Fruit fly (Drosophila melanogaster) whole organism, prepupa: ENCODE results near the gene CG10338.

Source experiments
- CG10631 ChIP-seq: fragments of 200-800 bp; sonication (Bioruptor generic); optimal IDR thresholded peaks from 2 replicates; lab custom pipeline; 2016; ENCODE audit warnings: missing biosample characterization, missing genetic modification characterization
- CG11762 ChIP-seq: fragments of 200-800 bp; sonication (Bioruptor generic); optimal IDR thresholded peaks from 3 replicates; lab custom pipeline; 2016; ENCODE audit warnings: missing biosample characterization, missing genetic modification characterization; ENCODE audit not compliant: insufficient read depth
- CG11902 ChIP-seq: fragments of 200-800 bp; sonication (Bioruptor generic); optimal IDR thresholded peaks from 3 replicates; lab custom pipeline; 2016; ENCODE audit warnings: missing biosample characterization, missing genetic modification characterization
- CG15336 ChIP-seq: fragments of 200-800 bp; sonication (Bioruptor generic); IDR thresholded peaks from 2 replicates; pipeline ENCODE4 v1.3.6; 2022; ENCODE audit warnings: missing biosample characterization, missing genetic modification characterization
- CG1621 ChIP-seq: fragments of 200-800 bp; sonication (Bioruptor generic); optimal IDR thresholded peaks from 3 replicates; lab custom pipeline; 2018; ENCODE audit warnings: missing biosample characterization, mild to moderate bottlenecking, missing genetic modification characterization
- CG3032 ChIP-seq: fragments of 200-800 bp; optimal IDR thresholded peaks from 2 replicates; lab custom pipeline; 2019; ENCODE audit warnings: missing biosample characterization, mild to moderate bottlenecking, missing genetic modification characterization, moderate library complexity
- CG31627 ChIP-seq: fragments of 200-800 bp; sonication (Bioruptor generic); optimal IDR thresholded peaks from 3 replicates; lab custom pipeline; 2016; ENCODE audit warnings: missing biosample characterization, missing genetic modification characterization
- CG32006 ChIP-seq: fragments of 200-800 bp; sonication (Bioruptor generic); optimal IDR thresholded peaks from 3 replicates; lab custom pipeline; 2017; ENCODE audit warnings: missing biosample characterization, mild to moderate bottlenecking, missing genetic modification characterization
- CG34406 ChIP-seq: fragments of 200-800 bp; sonication (Bioruptor generic); optimal IDR thresholded peaks from 3 replicates; lab custom pipeline; 2016; ENCODE audit warnings: missing biosample characterization, missing genetic modification characterization
- CG3919 ChIP-seq: fragments of 200-800 bp; sonication (Bioruptor generic); optimal IDR thresholded peaks from 3 replicates; lab custom pipeline; 2016; ENCODE audit warnings: missing biosample characterization, missing genetic modification characterization
- CG4318 ChIP-seq: fragments of 200-800 bp; sonication (Bioruptor generic); optimal IDR thresholded peaks from 3 replicates; lab custom pipeline; 2017; ENCODE audit warnings: missing biosample characterization, mild to moderate bottlenecking, missing genetic modification characterization
- CG6163 ChIP-seq: fragments of 200-800 bp; sonication (Bioruptor generic); IDR thresholded peaks from 3 replicates; pipeline ENCODE4 v1.3.6; 2022; ENCODE audit warnings: missing biosample characterization, missing genetic modification characterization
- CG6792 ChIP-seq: fragments of 200-800 bp; sonication (Bioruptor generic); optimal IDR thresholded peaks from 3 replicates; lab custom pipeline; 2016; ENCODE audit warnings: missing biosample characterization, missing genetic modification characterization
- CG6808 ChIP-seq: fragments of 200-800 bp; sonication (Bioruptor generic); optimal IDR thresholded peaks from 3 replicates; lab custom pipeline; 2017; ENCODE audit warnings: missing biosample characterization, missing genetic modification characterization, mild to moderate bottlenecking, moderate library complexity, missing genetic modification reagents
- CG6854 ChIP-seq: fragments of 200-800 bp; sonication (Bioruptor generic); optimal IDR thresholded peaks from 2 replicates; lab custom pipeline; 2017; ENCODE audit warnings: missing biosample characterization, mild to moderate bottlenecking, missing genetic modification characterization
- CG7368 ChIP-seq: fragments of 200-800 bp; sonication (Bioruptor generic); optimal IDR thresholded peaks from 3 replicates; lab custom pipeline; 2016; ENCODE audit warnings: missing biosample characterization, missing genetic modification characterization
- CG8119 ChIP-seq: fragments of 200-800 bp; sonication (Bioruptor generic); IDR thresholded peaks from 3 replicates; pipeline ENCODE4 v1.3.6; 2022; ENCODE audit warnings: missing biosample characterization, missing genetic modification characterization
- CG8319 ChIP-seq: fragments of 200-800 bp; sonication (Bioruptor generic); optimal IDR thresholded peaks from 3 replicates; lab custom pipeline; 2016; ENCODE audit warnings: missing biosample characterization, missing genetic modification characterization
- Eip78C ChIP-seq: fragments of 200-800 bp; sonication (Bioruptor generic); peaks from one replicate; lab custom pipeline; 2016; ENCODE audit warnings: missing biosample characterization, missing genetic modification characterization
- Eip93F ChIP-seq: fragments of 200-800 bp; sonication (Bioruptor generic); optimal IDR thresholded peaks from 2 replicates; lab custom pipeline; 2016; ENCODE audit warnings: missing biosample characterization, mild to moderate bottlenecking, missing genetic modification characterization
- Ets21C ChIP-seq: fragments of 200-800 bp; sonication (Bioruptor generic); optimal IDR thresholded peaks from 3 replicates; lab custom pipeline; 2016; ENCODE audit warnings: missing biosample characterization, missing genetic modification characterization
- Ets96B ChIP-seq: fragments of 200-800 bp; optimal IDR thresholded peaks from 2 replicates; lab custom pipeline; 2019; ENCODE audit warnings: missing biosample characterization, mild to moderate bottlenecking, missing genetic modification characterization, moderate library complexity
- Hr4 ChIP-seq: fragments of 200-800 bp; sonication (Bioruptor generic); optimal IDR thresholded peaks from 3 replicates; lab custom pipeline; 2016; ENCODE audit warnings: missing biosample characterization, missing genetic modification characterization
- Lpt ChIP-seq: fragments of 200-800 bp; sonication (Bioruptor generic); optimal IDR thresholded peaks from 3 replicates; lab custom pipeline; 2016; ENCODE audit warnings: missing biosample characterization, missing genetic modification characterization
- Met ChIP-seq: fragments of 200-800 bp; sonication (Bioruptor generic); optimal IDR thresholded peaks from 3 replicates; lab custom pipeline; 2016; ENCODE audit warnings: missing biosample characterization, missing genetic modification characterization
- Sox102F ChIP-seq: fragments of 200-800 bp; sonication (Bioruptor generic); optimal IDR thresholded peaks from 2 replicates; lab custom pipeline; 2016; ENCODE audit warnings: missing biosample characterization, mild to moderate bottlenecking, missing genetic modification characterization
- Sox14 ChIP-seq: fragments of 200-800 bp; sonication (Bioruptor generic); optimal IDR thresholded peaks from 3 replicates; lab custom pipeline; 2016; ENCODE audit warnings: missing biosample characterization, missing genetic modification characterization
- Sox15 ChIP-seq: fragments of 200-800 bp; sonication (Bioruptor generic); optimal IDR thresholded peaks from 3 replicates; lab custom pipeline; 2016; ENCODE audit warnings: missing biosample characterization, missing genetic modification characterization
- achi ChIP-seq: fragments of 200-800 bp; sonication (Bioruptor generic); optimal IDR thresholded peaks from 3 replicates; lab custom pipeline; 2016; ENCODE audit warnings: missing biosample characterization, missing genetic modification characterization
- cyc ChIP-seq: fragments of 200-800 bp; sonication (Bioruptor generic); optimal IDR thresholded peaks from 3 replicates; lab custom pipeline; 2016; ENCODE audit warnings: missing biosample characterization, missing genetic modification characterization
- dac ChIP-seq: fragments of 200-800 bp; sonication (Bioruptor generic); optimal IDR thresholded peaks from 2 replicates; lab custom pipeline; 2017; ENCODE audit warnings: missing biosample characterization, mild to moderate bottlenecking, missing genetic modification characterization
- dsx ChIP-seq: fragments of 200-800 bp; optimal IDR thresholded peaks from 3 replicates; lab custom pipeline; 2019; ENCODE audit warnings: missing biosample characterization, mild to moderate bottlenecking, missing genetic modification characterization, moderate library complexity; ENCODE audit not compliant: poor library complexity, severe bottlenecking
- eg ChIP-seq: fragments of 200-800 bp; sonication (Bioruptor generic); IDR thresholded peaks from 3 replicates; pipeline ENCODE4 v1.3.6; 2022; ENCODE audit warnings: missing biosample characterization, missing genetic modification characterization
- esn ChIP-seq: fragments of 200-800 bp; sonication (Bioruptor generic); optimal IDR thresholded peaks from 2 replicates; lab custom pipeline; 2016; ENCODE audit warnings: missing biosample characterization, mild to moderate bottlenecking, missing genetic modification characterization, moderate library complexity
- fd59A ChIP-seq: fragments of 200-800 bp; sonication (Bioruptor generic); optimal IDR thresholded peaks from 2 replicates; lab custom pipeline; 2017; ENCODE audit warnings: missing biosample characterization, mild to moderate bottlenecking, missing genetic modification characterization, missing genetic modification reagents
- fd85E ChIP-seq: fragments of 200-800 bp; sonication (Bioruptor generic); optimal IDR thresholded peaks from 3 replicates; lab custom pipeline; 2016; ENCODE audit warnings: missing biosample characterization, missing genetic modification characterization
- fkh ChIP-seq: fragments of 200-800 bp; sonication (Bioruptor generic); optimal IDR thresholded peaks from 3 replicates; lab custom pipeline; 2017; ENCODE audit warnings: missing biosample characterization, mild to moderate bottlenecking, missing genetic modification characterization, moderate library complexity
- net ChIP-seq: fragments of 200-800 bp; sonication (Bioruptor generic); optimal IDR thresholded peaks from 3 replicates; lab custom pipeline; 2016; ENCODE audit warnings: missing biosample characterization, missing genetic modification characterization
- pdm3 ChIP-seq: fragments of 200-800 bp; sonication (Bioruptor generic); optimal IDR thresholded peaks from 3 replicates; lab custom pipeline; 2016; ENCODE audit warnings: missing biosample characterization, missing genetic modification characterization
- salr ChIP-seq, 2 experiments: fragments of 200-800 bp; sonication (Bioruptor generic); optimal IDR thresholded peaks; 3 replicates each; lab custom pipeline; 2016 to 2018; ENCODE audit warnings: missing biosample characterization in 2 of 2, missing genetic modification characterization in 2 of 2, mild to moderate bottlenecking in 1 of 2
- spab ChIP-seq: fragments of 200-800 bp; sonication (Bioruptor generic); optimal IDR thresholded peaks from 2 replicates; lab custom pipeline; 2017; ENCODE audit warnings: missing biosample characterization, mild to moderate bottlenecking, missing genetic modification characterization, missing genetic modification reagents
- ss ChIP-seq, 2 experiments: fragments of 200-800 bp; sonication (Bioruptor generic); optimal IDR thresholded peaks; 2 replicates in 1 of 2; 3 replicates in 1 of 2; lab custom pipeline; 2017 to 2018; ENCODE audit warnings: mild to moderate bottlenecking in 2 of 2, missing biosample characterization in 2 of 2, missing genetic modification characterization in 2 of 2, moderate library complexity in 1 of 2
- svp ChIP-seq: fragments of 200-800 bp; sonication (Bioruptor generic); peaks from one replicate; lab custom pipeline; 2016; ENCODE audit warnings: missing biosample characterization, missing genetic modification characterization
- topi ChIP-seq: fragments of 200-800 bp; sonication (Bioruptor generic); optimal IDR thresholded peaks from 3 replicates; lab custom pipeline; 2016; ENCODE audit warnings: missing biosample characterization, missing genetic modification characterization
- vri ChIP-seq: fragments of 200-800 bp; sonication (Bioruptor generic); optimal IDR thresholded peaks from 3 replicates; lab custom pipeline; 2016; ENCODE audit warnings: missing biosample characterization, mild to moderate bottlenecking, missing genetic modification characterization

The CG10338 gene

dm6 chr2L:18743896-18744295 is 48.4 kb downstream of the CG10338 start (continued):
- peak; percentile 66 for TF ChIP-seq CG32006 (GFP tag; lab: Kevin White, UChicago)
- TF ChIP-seq Sox15 (GFP tag; lab: Kevin White, UChicago), result no peak
- no peak for TF ChIP-seq CG31627 (GFP tag; lab: Kevin White, UChicago)
- TF ChIP-seq CG8319 (GFP tag; lab: Kevin White, UChicago), result no peak
- no peak for TF ChIP-seq CG6792 (GFP tag; lab: Kevin White, UChicago)
- TF ChIP-seq dsx (GFP tag; lab: Kevin White, UChicago), result no peak
- peak; percentile 10 for TF ChIP-seq CG3032 (tag; lab: Kevin White, UChicago)
- no peak for TF ChIP-seq cyc (GFP tag; lab: Kevin White, UChicago)
- TF ChIP-seq CG11762 (GFP tag; lab: Kevin White, UChicago), result no peak
- TF ChIP-seq ss (GFP tag; optimal IDR thresholded peaks at IDR 0.05; lab: Kevin White, UChicago), result no peak
- TF ChIP-seq fd59A (GFP tag; lab: Kevin White, UChicago), result no peak
- no peak for TF ChIP-seq CG6808

- no peak for TF ChIP-seq CG3919 (GFP tag; lab: Kevin White, UChicago)
- TF ChIP-seq Lpt (GFP tag; lab: Kevin White, UChicago), result no peak
- TF ChIP-seq topi (GFP tag; lab: Kevin White, UChicago), result no peak
- TF ChIP-seq esn, result no peak
- no peak for TF ChIP-seq Eip93F (GFP tag; lab: Kevin White, UChicago)
- no peak for TF ChIP-seq pdm3 (GFP tag; lab: Kevin White, UChicago)
- TF ChIP-seq Met (GFP tag; lab: Kevin White, UChicago), result no peak
- TF ChIP-seq fd85E (GFP tag; lab: Kevin White, UChicago), result no peak
- TF ChIP-seq Ets96B, result no peak
- no peak for TF ChIP-seq CG8319 (GFP tag; lab: Kevin White, UChicago)
- TF ChIP-seq Sox15 (GFP tag; lab: Kevin White, UChicago), result no peak
- TF ChIP-seq dac (GFP tag; lab: Kevin White, UChicago), result no peak
- no peak for TF ChIP-seq svp
- TF ChIP-seq Sox102F (GFP tag; lab: Kevin White, UChicago), result no peak
These were observed 50.0 kb downstream of the CG10338 start for dm6 chr2L:18745454-18745853.

dm6 chr2L:18746694-18747093 is 51.2 kb downstream of the CG10338 start:
- TF ChIP-seq CG3919 (GFP tag; lab: Kevin White, UChicago) (peak; percentile 14), vri (no peak), salr (GFP tag; optimal IDR thresholded peaks at IDR 0.05; lab: Kevin White, UChicago) (no peak), spab (GFP tag; lab: Kevin White, UChicago) (no peak), esn (no peak), Sox102F (GFP tag; lab: Kevin White, UChicago) (no peak), ss (GFP tag; optimal IDR thresholded peaks at IDR 0.05; lab: Kevin White, UChicago) (no peak), CG4318 (GFP tag; lab: Kevin White, UChicago) (peak; percentile 15), CG8319 (GFP tag; lab: Kevin White, UChicago) (no peak), CG34406 (GFP tag; lab: Kevin White, UChicago) (no peak), CG10631 (GFP tag; lab: Kevin White, UChicago) (no peak), Sox14 (GFP tag; lab: Kevin White, UChicago) (no peak), net (GFP tag; lab: Kevin White, UChicago) (peak; percentile 2), CG1621 (no peak), CG6163 (peak; percentile 45; the same call in 2 of the 3 replicates), Ets21C (GFP tag; lab: Kevin White, UChicago) (no peak), Eip93F (GFP tag; lab: Kevin White, UChicago) (no peak), CG11902 (GFP tag; lab: Kevin White, UChicago) (no peak), CG6808 (no peak), eg (GFP tag; lab: Robert Waterston, UW) (peak; percentile 55; the same call in 1 of the 3 replicates), fkh (GFP tag; lab: Kevin White, UChicago) (no peak), Lpt (GFP tag; lab: Kevin White, UChicago) (no peak), dac (GFP tag; lab: Kevin White, UChicago) (no peak), CG7368 (no peak), CG31627 (GFP tag; lab: Kevin White, UChicago) (no peak), CG11762 (GFP tag; lab: Kevin White, UChicago) (no peak), CG6854 (GFP tag; lab: Kevin White, UChicago) (no peak), Eip78C (GFP tag; lab: Kevin White, UChicago) (peak; percentile 33), CG3032 (tag; lab: Kevin White, UChicago) (no peak), Hr4 (GFP tag; lab: Kevin White, UChicago) (peak; percentile 38), achi (GFP tag; lab: Kevin White, UChicago) (peak; percentile 20), CG32006 (GFP tag; lab: Kevin White, UChicago) (peak; percentile 65), Sox15 (GFP tag; lab: Kevin White, UChicago) (no peak), CG15336 (peak; percentile 46), CG8119 (peak; percentile 49), fd59A (GFP tag; lab: Kevin White, UChicago) (no peak), dsx (GFP tag; lab: Kevin White, UChicago) (no peak)
